Fruit fly (Drosophila melanogaster): ENCODE results near the gene Ent1.

Ent1 gene

DNA sequence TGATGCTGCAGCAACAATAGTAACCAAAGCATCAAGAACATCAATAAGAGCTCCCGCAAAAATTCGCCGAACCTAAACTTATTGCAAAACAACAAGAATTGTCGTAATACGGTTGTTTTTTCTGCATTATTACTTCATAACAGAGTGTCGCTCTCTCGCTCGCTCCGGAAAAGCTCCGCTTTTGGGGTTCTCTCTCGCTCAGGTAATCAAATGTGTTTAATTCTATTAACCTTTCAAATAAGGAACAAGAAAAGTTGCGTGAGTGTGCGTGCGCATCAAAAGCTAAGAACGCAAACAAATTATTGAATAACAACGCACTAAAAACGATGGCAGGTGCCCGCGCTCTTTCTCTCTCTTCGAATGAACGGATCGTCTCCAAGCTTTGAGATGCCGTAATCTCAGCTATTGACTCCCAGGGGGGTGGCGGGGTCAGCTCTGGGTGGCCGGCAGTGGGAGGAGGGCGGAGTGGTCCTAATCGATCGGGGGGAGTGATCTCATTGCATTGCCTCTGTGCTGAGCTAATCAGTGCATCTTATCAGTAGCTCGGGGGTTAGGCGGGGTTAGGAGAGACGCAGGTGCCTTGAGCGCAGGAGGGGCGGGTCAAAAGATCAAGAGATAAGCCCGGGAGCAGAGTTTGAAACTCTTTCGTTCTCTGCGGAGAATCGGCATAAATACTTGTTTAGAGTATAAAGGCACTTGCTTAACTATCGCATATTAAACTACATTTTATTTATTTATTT, 51.3 kb downstream of the Ent1 start (continued):
- TF ChIP-seq aop (GFP tag; IDR thresholded peaks at IDR 0.05) (no peak), CG2889 (GFP tag; IDR thresholded peaks at IDR 0.05) (no peak), CrebB (tag; optimal IDR thresholded peaks at IDR 0.05) (no peak), CG34376 (GFP tag; optimal IDR thresholded peaks at IDR 0.05) (no peak), dm (GFP tag; optimal IDR thresholded peaks at IDR 0.05) (no peak), cg (GFP tag; optimal IDR thresholded peaks at IDR 0.05) (peak; percentile 18), toy (GFP tag; IDR thresholded peaks at IDR 0.05) (no peak), crol (GFP tag; IDR thresholded peaks at IDR 0.05) (peak; percentile 92), CG17912 (GFP tag; optimal IDR thresholded peaks at IDR 0.05) (no peak), ATbp (GFP tag; optimal IDR thresholded peaks at IDR 0.05) (no peak), CG17361 (GFP tag; IDR thresholded peaks at IDR 0.05) (no peak), CG15696 (tag; optimal IDR thresholded peaks at IDR 0.05) (no peak), stwl (tag; optimal IDR thresholded peaks at IDR 0.05) (no peak), CG30431 (GFP tag; optimal IDR thresholded peaks at IDR 0.05) (no peak), CG2199 (GFP tag; IDR thresholded peaks at IDR 0.05) (0 out of 3 replicates have a peak, but pooled peaks have one; percentile 17), CG1832 (GFP tag; optimal IDR thresholded peaks at IDR 0.05) (no peak), CoRest (tag; optimal IDR thresholded peaks at IDR 0.05) (no peak), CG15269 (tag; optimal IDR thresholded peaks at IDR 0.05) (no peak), E2f2 (GFP tag; IDR thresholded peaks at IDR 0.05) (no peak), caup (GFP tag; optimal IDR thresholded peaks at IDR 0.05; ENCODE audit: severe bottlenecking) (no peak), CG6813 (GFP tag; optimal IDR thresholded peaks at IDR 0.05) (no peak), Sry-β (GFP tag; optimal IDR thresholded peaks at IDR 0.05) (no peak), so (GFP tag; IDR thresholded peaks at IDR 0.05) (no peak), Neu2 (GFP tag; optimal IDR thresholded peaks at IDR 0.05; ENCODE audit: borderline replicate concordance) (no peak), lilli (GFP tag; optimal IDR thresholded peaks at IDR 0.05) (no peak), CG12744 (GFP tag; optimal IDR thresholded peaks at IDR 0.05) (no peak), CG5180 (GFP tag; optimal IDR thresholded peaks at IDR 0.05) (no peak), CkIIα-i1 (GFP tag; IDR thresholded peaks at IDR 0.05) (no peak), Mes4 (GFP tag; optimal IDR thresholded peaks at IDR 0.05) (no peak), dan (GFP tag; IDR thresholded peaks at IDR 0.05) (no peak), stc (GFP tag; IDR thresholded peaks at IDR 0.05) (0 out of 2 replicates have a peak, but pooled peaks have one; percentile 2), CG2129 (GFP tag; IDR thresholded peaks at IDR 0.05; ENCODE audit: partially characterized antibody) (no peak), maf-S (GFP tag; optimal IDR thresholded peaks at IDR 0.05) (no peak), Hey (tag; optimal IDR thresholded peaks at IDR 0.05) (no peak), CG32532 (GFP tag; IDR thresholded peaks at IDR 0.05) (peak; percentile 14; the same call in 1 of the 2 replicates), gce (GFP tag; IDR thresholded peaks at IDR 0.05) (no peak), CG6854 (GFP tag; optimal IDR thresholded peaks at IDR 0.05) (no peak), NFAT (GFP tag; IDR thresholded peaks at IDR 0.05) (no peak), seq (GFP tag; IDR thresholded peaks at IDR 0.05) (no peak), CG9797 (GFP tag; optimal IDR thresholded peaks at IDR 0.05) (no peak), lmd (GFP tag; IDR thresholded peaks at IDR 0.05) (no peak), dysf (GFP tag; IDR thresholded peaks at IDR 0.05) (no peak), CG13296 (GFP tag; optimal IDR thresholded peaks at IDR 0.05) (no peak), ash1 (GFP tag; optimal IDR thresholded peaks at IDR 0.05) (no peak), tap (tag; optimal IDR thresholded peaks at IDR 0.05) (no peak), Opbp (GFP tag; IDR thresholded peaks at IDR 0.05; ENCODE audit: partially characterized antibody) (no peak), CG34224 (GFP tag; IDR thresholded peaks at IDR 0.05; ENCODE audit: partially characterized antibody) (no peak; the same call in 2 of the 3 replicates), Chrac-16 (GFP tag; optimal IDR thresholded peaks at IDR 0.05) (no peak), CG8089 (GFP tag; optimal IDR thresholded peaks at IDR 0.05) (no peak), abd-A (tag; optimal IDR thresholded peaks at IDR 0.05) (no peak)

All from whole organism, embryonic.